Fruit fly (Drosophila melanogaster): ENCODE data around the gene Mgat3.

dm6 chr2L:13160227-13160626 is 22.2 kb downstream of the Mgat3 start, which contains the start of gene kmg:
- TF ChIP-seq CG12768 (GFP tag; optimal IDR thresholded peaks at IDR 0.05), result no peak
- no peak for TF ChIP-seq CG11617 (GFP tag; optimal IDR thresholded peaks at IDR 0.05)
- no peak for TF ChIP-seq Hr96 (GFP tag; optimal IDR thresholded peaks at IDR 0.05)
- TF ChIP-seq tj (GFP tag; optimal IDR thresholded peaks at IDR 0.05), result no peak
- TF ChIP-seq cnc (optimal IDR thresholded peaks at IDR 0.05), result no peak
- no peak for TF ChIP-seq CG33017 (tag; optimal IDR thresholded peaks at IDR 0.05)
- TF ChIP-seq CG1620 (GFP tag; optimal IDR thresholded peaks at IDR 0.05), result no peak
- TF ChIP-seq CG7045 (GFP tag; optimal IDR thresholded peaks at IDR 0.05), result no peak
- no peak for TF ChIP-seq kay (GFP tag; ENCODE audit: borderline replicate concordance)
